Worm (Caenorhabditis elegans) whole organism, early embryonic: Measurements from ENCODE around the gene unc-50.

Source experiments
- ceh-13 ChIP-seq: fragments of 200-800 bp; sonication (Bioruptor generic); optimal IDR thresholded peaks from 2 replicates; lab custom pipeline; 2018; ENCODE audit warnings: mild to moderate bottlenecking, missing genetic modification characterization, missing compliant biosample characterization
- ceh-36 ChIP-seq: sonication (generic microtip); optimal IDR thresholded peaks from 2 replicates; lab custom pipeline; 2016; ENCODE audit warnings: missing genetic modification characterization, inconsistent platforms, missing compliant biosample characterization
- flt-1 ChIP-seq: fragments of 200-800 bp; sonication (Bioruptor generic); IDR thresholded peaks from 2 replicates; pipeline ENCODE4 v1.3.6; 2022; ENCODE audit warnings: missing genetic modification characterization, missing compliant biosample characterization
- hmbx-1 ChIP-seq: sonication (generic microtip); optimal IDR thresholded peaks from 2 replicates; lab custom pipeline; 2016; ENCODE audit warnings: mild to moderate bottlenecking, missing genetic modification characterization, missing compliant biosample characterization
- hmg-4 ChIP-seq: fragments of 200-800 bp; sonication (Bioruptor generic); optimal IDR thresholded peaks from 2 replicates; lab custom pipeline; 2018; ENCODE audit warnings: mild to moderate bottlenecking, missing genetic modification characterization, missing compliant biosample characterization
- scrt-1 ChIP-seq: fragments of 200-800 bp; sonication (Bioruptor generic); IDR thresholded peaks from 2 replicates; pipeline ENCODE4 v1.3.6; 2022; ENCODE audit warnings: missing genetic modification characterization, missing compliant biosample characterization

- TF ChIP-seq flt-1 (GFP tag; lab: Robert Waterston, UW) (no peak), ceh-36 (tag; lab: Kevin White, UChicago) (no peak), ceh-13 (GFP tag; lab: Kevin White, UChicago) (no peak), hmg-4 (no peak), scrt-1 (no peak), hmbx-1 (tag; lab: Kevin White, UChicago) (no peak)
These were observed at the start of gene unc-50, which contains the start of gene ostf-4 for ce11 chrIII:10318062-10318609.
